Worm (Caenorhabditis elegans) whole organism, L1 larva: ENCODE data around the gene acs-11.

Source experiments
- efl-1 ChIP-seq, 4 experiments: fragments of 150-350 bp; optimal IDR thresholded peaks in 3 of 4; peaks in 1 of 4; 1 replicate in 1 of 4; 2 replicates in 3 of 4; lab custom pipeline; 2014; ENCODE audit warnings: missing biosample characterization in 2 of 4, missing genetic modification characterization in 2 of 4, missing genetic modification reagents in 2 of 4
- egl-27 ChIP-seq, 2 experiments: fragments of 150-350 bp in 1 of 2; sonication (generic microtip); optimal IDR thresholded peaks; 3 replicates each; lab custom pipeline; 2017 to 2018; ENCODE audit warnings: missing biosample characterization in 2 of 2, missing genetic modification characterization in 2 of 2, missing genetic modification reagents in 2 of 2
- fkh-10 ChIP-seq: sonication (generic microtip); optimal IDR thresholded peaks from 2 replicates; lab custom pipeline; 2017; ENCODE audit warnings: missing biosample characterization, missing genetic modification reagents, missing genetic modification characterization
- irx-1 ChIP-seq: sonication (generic microtip); optimal IDR thresholded peaks from 2 replicates; lab custom pipeline; 2016; ENCODE audit warnings: missing genetic modification characterization, missing compliant biosample characterization
- nhr-47 ChIP-seq: sonication (generic microtip); optimal IDR thresholded peaks from 2 replicates; lab custom pipeline; 2016; ENCODE audit warnings: mild to moderate bottlenecking, missing genetic modification characterization, moderate library complexity, missing compliant biosample characterization
- nhr-90 ChIP-seq: sonication (generic microtip); optimal IDR thresholded peaks from 2 replicates; lab custom pipeline; 2016; ENCODE audit warnings: mild to moderate bottlenecking, missing genetic modification characterization, missing compliant biosample characterization; ENCODE audit not compliant: poor library complexity
- sox-4 ChIP-seq: sonication (generic microtip); optimal IDR thresholded peaks from 2 replicates; lab custom pipeline; 2016; ENCODE audit warnings: missing genetic modification characterization, missing compliant biosample characterization
- zag-1 ChIP-seq: fragments of 150-350 bp; optimal IDR thresholded peaks from 2 replicates; lab custom pipeline; 2014; ENCODE audit warnings: missing biosample characterization, missing genetic modification characterization
- ztf-4 ChIP-seq: fragments of 150-350 bp; optimal IDR thresholded peaks from 2 replicates; lab custom pipeline; 2014; ENCODE audit warnings: missing biosample characterization, missing genetic modification characterization

DNA sequence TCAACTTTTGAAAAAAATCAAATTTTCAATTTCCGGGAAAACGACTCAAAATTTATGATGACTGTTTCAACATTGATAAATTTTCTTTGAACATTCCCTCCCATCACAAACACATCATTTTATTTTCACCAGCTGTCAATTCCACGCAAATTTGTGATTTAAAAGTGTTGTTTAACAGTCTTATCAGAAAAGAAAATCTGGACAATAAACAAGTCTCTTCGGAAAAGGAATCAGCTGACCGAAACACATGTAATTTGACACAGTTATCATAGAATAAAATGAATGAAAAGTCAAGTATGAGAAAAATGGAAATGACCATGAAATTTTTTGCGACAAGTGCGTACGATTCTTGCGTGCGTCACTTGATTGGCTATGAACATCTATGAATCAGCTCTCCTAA lies 27.2 kb downstream of the acs-11 start:
- TF ChIP-seq nhr-47 (tag; lab: Kevin White, UChicago), result no peak
- TF ChIP-seq ztf-4 (tag; lab: Kevin White, UChicago), result no peak
- TF ChIP-seq efl-1 (optimal IDR thresholded peaks at IDR 0.05; lab: Kevin White, UChicago), result no peak
- peak in 1 of 2 experiments; percentile 73 for TF ChIP-seq efl-1 (GFP tag; optimal IDR thresholded peaks at IDR 0.05 in 1 of 2; lab: Kevin White, UChicago)
- TF ChIP-seq irx-1, result no peak
- TF ChIP-seq egl-27 (tag; optimal IDR thresholded peaks at IDR 0.05; lab: Kevin White, UChicago), result no peak
- TF ChIP-seq nhr-90 (tag; lab: Kevin White, UChicago), result peak; percentile 4
- TF ChIP-seq sox-4 (tag; lab: Kevin White, UChicago), result no peak
- TF ChIP-seq fkh-10, result no peak
- TF ChIP-seq zag-1, result no peak
